Fruit fly (Drosophila melanogaster) whole organism, embryonic: ENCODE measurements around the gene Lcp65Ag3.

Experiments used
- Bdp1 ChIP-seq: fragments of 200-800 bp; sonication (Bioruptor generic); optimal IDR thresholded peaks from 3 replicates; lab custom pipeline; 2016; ENCODE audit warnings: missing biosample characterization, missing genetic modification characterization
- Blimp-1 ChIP-seq: fragments of 200-800 bp; sonication (Bioruptor generic); optimal IDR thresholded peaks from 3 replicates; lab custom pipeline; 2018; ENCODE audit warnings: missing biosample characterization, missing genetic modification characterization, mild to moderate bottlenecking, moderate library complexity, missing genetic modification reagents
- CG11456 ChIP-seq: fragments of 200-800 bp; sonication (Bioruptor generic); IDR thresholded peaks from 3 replicates; pipeline ENCODE4 v1.3.6; 2022; ENCODE audit warnings: missing biosample characterization, missing genetic modification characterization
- CG11504 ChIP-seq: fragments of 200-800 bp; sonication (Bioruptor generic); optimal IDR thresholded peaks from 3 replicates; lab custom pipeline; 2019; ENCODE audit warnings: missing biosample characterization, mild to moderate bottlenecking, missing genetic modification characterization, moderate library complexity
- CG12236 ChIP-seq: fragments of 200-800 bp; sonication (Bioruptor generic); optimal IDR thresholded peaks from 2 replicates; lab custom pipeline; 2016; ENCODE audit warnings: missing biosample characterization, missing genetic modification characterization
- CG12769 ChIP-seq: fragments of 200-800 bp; sonication (Bioruptor generic); optimal IDR thresholded peaks from 2 replicates; lab custom pipeline; 2019; ENCODE audit warnings: missing biosample characterization, mild to moderate bottlenecking, missing genetic modification characterization, moderate library complexity
- CG13894 ChIP-seq: fragments of 200-800 bp; sonication (Bioruptor generic); optimal IDR thresholded peaks from 3 replicates; lab custom pipeline; 2018; ENCODE audit warnings: missing biosample characterization, mild to moderate bottlenecking, missing genetic modification characterization, moderate library complexity
- CG14441 ChIP-seq: fragments of 200-800 bp; sonication (Bioruptor generic); IDR thresholded peaks from 2 replicates; pipeline ENCODE4 v1.3.6; 2022; ENCODE audit warnings: missing biosample characterization, missing genetic modification characterization
- CG15696 ChIP-seq: fragments of 200-800 bp; sonication (Bioruptor generic); optimal IDR thresholded peaks from 2 replicates; lab custom pipeline; 2019; ENCODE audit warnings: missing biosample characterization, mild to moderate bottlenecking, missing genetic modification characterization, moderate library complexity
- CG1647 ChIP-seq: fragments of 200-800 bp; sonication (Bioruptor generic); optimal IDR thresholded peaks from 3 replicates; lab custom pipeline; 2016; ENCODE audit warnings: missing biosample characterization, missing genetic modification characterization
- CG30020 ChIP-seq: fragments of 200-800 bp; optimal IDR thresholded peaks from 2 replicates; lab custom pipeline; 2019; ENCODE audit warnings: missing biosample characterization, mild to moderate bottlenecking, missing genetic modification characterization, moderate library complexity
- CG4730 ChIP-seq: fragments of 200-800 bp; sonication (Bioruptor generic); IDR thresholded peaks from 2 replicates; pipeline ENCODE4 v1.3.6; 2022; ENCODE audit warnings: missing biosample characterization, missing genetic modification characterization
- CG4854 ChIP-seq: fragments of 200-800 bp; sonication (Bioruptor generic); optimal IDR thresholded peaks from 2 replicates; lab custom pipeline; 2016; ENCODE audit warnings: missing biosample characterization, missing genetic modification characterization, inconsistent platforms
- CG9932 ChIP-seq: fragments of 200-800 bp; sonication (Bioruptor generic); IDR thresholded peaks from 2 replicates; pipeline ENCODE4 v1.3.6; 2022; ENCODE audit warnings: missing biosample characterization, missing genetic modification characterization
- CHES-1-like ChIP-seq: fragments of 200-800 bp; sonication (Bioruptor generic); optimal IDR thresholded peaks from 2 replicates; lab custom pipeline; 2016; ENCODE audit warnings: missing biosample characterization, missing genetic modification characterization
- Ets65A ChIP-seq: fragments of 200-800 bp; sonication (Bioruptor generic); peaks from one replicate; lab custom pipeline; 2016; ENCODE audit warnings: missing biosample characterization, missing genetic modification characterization
- Hr51 ChIP-seq, 2 experiments: fragments of 200-800 bp; sonication (Bioruptor generic); optimal IDR thresholded peaks; 2 replicates in 1 of 2; 3 replicates in 1 of 2; lab custom pipeline; 2016 to 2018; ENCODE audit warnings: missing biosample characterization in 2 of 2, missing genetic modification characterization in 2 of 2, mild to moderate bottlenecking in 1 of 2, moderate library complexity in 1 of 2
- Myb ChIP-seq: fragments of 200-800 bp; sonication (Bioruptor generic); optimal IDR thresholded peaks from 2 replicates; lab custom pipeline; 2016; ENCODE audit warnings: missing biosample characterization, missing genetic modification characterization
- Pdp1 ChIP-seq, 2 experiments: fragments of 200-800 bp; sonication (Bioruptor generic); optimal IDR thresholded peaks; 3 replicates each; lab custom pipeline; 2016; ENCODE audit warnings: missing biosample characterization in 2 of 2, missing genetic modification characterization in 2 of 2, mild to moderate bottlenecking in 1 of 2, moderate library complexity in 1 of 2
- Rx ChIP-seq: fragments of 200-800 bp; sonication (Bioruptor generic); IDR thresholded peaks from 2 replicates; pipeline ENCODE4 v1.3.6; 2022; ENCODE audit warnings: missing biosample characterization, missing genetic modification characterization
- Stat92E ChIP-seq, 3 experiments: fragments of >200 bp in 2 of 3; fragments of 200-800 bp in 1 of 3; sonication (Bioruptor generic) in 1 of 3; optimal IDR thresholded peaks; 2 replicates each; lab custom pipeline; 2017 to 2019; ENCODE audit warnings: missing biosample characterization in 3 of 3, missing genetic modification characterization in 3 of 3, mild to moderate bottlenecking in 1 of 3, moderate library complexity in 1 of 3
- abd-A ChIP-seq: fragments of 200-800 bp; sonication (Bioruptor generic); optimal IDR thresholded peaks from 3 replicates; lab custom pipeline; 2019; ENCODE audit warnings: missing biosample characterization, mild to moderate bottlenecking, missing genetic modification characterization, moderate library complexity
- al ChIP-seq: fragments of 200-800 bp; sonication (Bioruptor generic); IDR thresholded peaks from 2 replicates; pipeline ENCODE4 v1.3.6; 2022; ENCODE audit warnings: missing biosample characterization, missing genetic modification characterization
- ap ChIP-seq: fragments of 200-800 bp; sonication (Bioruptor generic); IDR thresholded peaks from 2 replicates; pipeline ENCODE4 v1.3.6; 2022; ENCODE audit warnings: missing biosample characterization, missing genetic modification characterization
- chinmo ChIP-seq: fragments of 200-800 bp; sonication (Bioruptor generic); IDR thresholded peaks from 4 replicates; pipeline ENCODE4 v1.3.6; 2022; ENCODE audit warnings: missing biosample characterization, missing genetic modification characterization; ENCODE audit not compliant: partially characterized antibody
- crc ChIP-seq: fragments of 200-800 bp; sonication (Bioruptor generic); optimal IDR thresholded peaks from 2 replicates; lab custom pipeline; 2016; ENCODE audit warnings: missing biosample characterization, missing genetic modification characterization
- cwo ChIP-seq: fragments of 200-800 bp; sonication (Bioruptor generic); optimal IDR thresholded peaks from 3 replicates; lab custom pipeline; 2017; ENCODE audit warnings: missing biosample characterization, missing genetic modification characterization, mild to moderate bottlenecking, moderate library complexity, missing genetic modification reagents
- disco-r ChIP-seq: fragments of 200-800 bp; sonication (Bioruptor generic); optimal IDR thresholded peaks from 2 replicates; lab custom pipeline; 2016; ENCODE audit warnings: missing biosample characterization, missing genetic modification characterization
- dmrt99B ChIP-seq: fragments of 200-800 bp; sonication (Bioruptor generic); optimal IDR thresholded peaks from 2 replicates; lab custom pipeline; 2018; ENCODE audit warnings: missing biosample characterization, mild to moderate bottlenecking, missing genetic modification characterization, moderate library complexity
- dysf ChIP-seq: fragments of 200-800 bp; sonication (Bioruptor generic); IDR thresholded peaks from 3 replicates; pipeline ENCODE4 v1.3.6; 2022; ENCODE audit warnings: missing biosample characterization, missing genetic modification characterization
- fu2 ChIP-seq: fragments of 200-800 bp; sonication (Bioruptor generic); optimal IDR thresholded peaks from 2 replicates; lab custom pipeline; 2016; ENCODE audit warnings: missing biosample characterization, missing genetic modification characterization
- lov ChIP-seq, 2 experiments: fragments of 200-800 bp in 1 of 2; fragments of >200 bp in 1 of 2; sonication (Bioruptor generic) in 1 of 2; IDR thresholded peaks in 1 of 2; optimal IDR thresholded peaks in 1 of 2; 2 replicates in 1 of 2; 3 replicates in 1 of 2; pipeline versions ENCODE4 v1.3.6 to Lab custom; 2017 to 2022; ENCODE audit warnings: missing biosample characterization in 1 of 2, missing genetic modification characterization in 1 of 2
- maf-S ChIP-seq: fragments of 200-800 bp; sonication (Bioruptor generic); optimal IDR thresholded peaks from 2 replicates; lab custom pipeline; 2016; ENCODE audit warnings: missing biosample characterization, missing genetic modification characterization
- odd ChIP-seq: fragments of 200-800 bp; sonication (Bioruptor generic); optimal IDR thresholded peaks from 2 replicates; lab custom pipeline; 2017; ENCODE audit warnings: missing biosample characterization, mild to moderate bottlenecking, missing genetic modification characterization
- pros ChIP-seq: fragments of 200-800 bp; sonication (Bioruptor generic); optimal IDR thresholded peaks from 3 replicates; lab custom pipeline; 2019; ENCODE audit warnings: missing biosample characterization, mild to moderate bottlenecking, missing genetic modification characterization, moderate library complexity
- row ChIP-seq: fragments of 200-800 bp; sonication (Bioruptor generic); IDR thresholded peaks from 3 replicates; pipeline ENCODE4 v1.3.6; 2022; ENCODE audit warnings: missing biosample characterization, missing genetic modification characterization
- sd ChIP-seq: fragments of 200-800 bp; sonication (Bioruptor generic); optimal IDR thresholded peaks from 3 replicates; lab custom pipeline; 2018; ENCODE audit warnings: missing biosample characterization, mild to moderate bottlenecking, missing genetic modification characterization, moderate library complexity
- sens ChIP-seq: fragments of 200-800 bp; sonication (Bioruptor generic); peaks from one replicate; lab custom pipeline; 2016; ENCODE audit warnings: missing biosample characterization, missing genetic modification characterization
- shn ChIP-seq: fragments of 200-800 bp; sonication (Bioruptor generic); optimal IDR thresholded peaks from 3 replicates; lab custom pipeline; 2016; ENCODE audit warnings: missing biosample characterization, missing genetic modification characterization
- sim ChIP-seq: fragments of 200-800 bp; sonication (Bioruptor generic); IDR thresholded peaks from 2 replicates; pipeline ENCODE4 v1.3.6; 2022; ENCODE audit warnings: missing biosample characterization, missing genetic modification characterization
- slbo ChIP-seq: fragments of 200-800 bp; sonication (Bioruptor generic); IDR thresholded peaks from 2 replicates; pipeline ENCODE4 v1.3.6; 2022; ENCODE audit warnings: missing biosample characterization, missing genetic modification characterization
- slp2 ChIP-seq: fragments of 200-800 bp; sonication (Bioruptor generic); optimal IDR thresholded peaks from 2 replicates; lab custom pipeline; 2016; ENCODE audit warnings: missing biosample characterization, missing genetic modification characterization
- unpg ChIP-seq: fragments of 200-800 bp; sonication (Bioruptor generic); optimal IDR thresholded peaks from 3 replicates; lab custom pipeline; 2018; ENCODE audit warnings: missing biosample characterization, mild to moderate bottlenecking, missing genetic modification characterization, moderate library complexity
- vvl ChIP-seq: fragments of 200-800 bp; sonication (Bioruptor generic); IDR thresholded peaks from 2 replicates; pipeline ENCODE4 v1.3.6; 2022; ENCODE audit warnings: missing biosample characterization, missing genetic modification characterization
- z ChIP-seq: fragments of 200-800 bp; sonication (Bioruptor generic); IDR thresholded peaks from 3 replicates; pipeline ENCODE4 v1.3.6; 2022; ENCODE audit warnings: missing biosample characterization, missing genetic modification characterization

Gene Lcp65Ag3

DNA sequence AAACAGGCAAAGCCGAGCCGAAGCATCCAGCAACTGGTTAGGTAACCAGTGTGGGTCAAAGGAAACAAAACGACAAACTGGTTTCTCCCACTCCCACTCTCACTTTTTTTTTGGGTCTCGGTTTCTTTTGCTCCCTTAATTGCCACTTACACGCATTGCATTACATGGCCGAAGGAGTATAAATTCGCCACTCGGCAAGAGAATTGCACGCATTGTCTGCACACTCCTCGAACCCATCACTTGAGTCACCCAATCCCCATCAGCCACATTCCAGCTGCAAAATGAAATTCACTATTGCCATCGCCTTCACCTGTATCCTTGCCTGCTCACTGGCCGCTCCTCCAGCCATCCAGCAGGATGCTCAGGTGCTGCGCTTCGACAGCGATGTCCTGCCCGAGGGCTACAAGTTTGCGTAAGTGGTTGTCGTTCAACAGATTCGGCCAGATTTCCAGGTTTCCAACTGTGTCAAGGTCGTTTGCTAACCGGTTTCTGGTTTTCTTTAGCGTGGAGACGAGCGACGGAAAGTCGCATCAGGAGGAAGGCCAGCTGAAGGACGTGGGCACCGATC is 12.5 kb upstream of the Lcp65Ag3 start, which contains the start of gene Lcp65Ad:
Gene Lcp65Ad, plus strand, starts transcription at position 208 of the 568 bp plus-strand sequence.
- TF ChIP-seq Ets65A (GFP tag; lab: Kevin White, UChicago): peak; percentile 85
- TF ChIP-seq CG15696 (tag; lab: Kevin White, UChicago): no peak
- no peak for TF ChIP-seq Myb (GFP tag; lab: Kevin White, UChicago)
- TF ChIP-seq crc (GFP tag; lab: Kevin White, UChicago): no peak
- no peak for TF ChIP-seq Rx (GFP tag; lab: Robert Waterston, UW)
- peak; percentile 25 for TF ChIP-seq Blimp-1
- TF ChIP-seq CHES-1-like (GFP tag; lab: Kevin White, UChicago): no peak

- no peak for TF ChIP-seq slp2
- TF ChIP-seq unpg: no peak
- no peak for TF ChIP-seq odd (GFP tag; lab: Kevin White, UChicago)
- TF ChIP-seq Bdp1 (GFP tag; lab: Kevin White, UChicago): no peak
- no peak for TF ChIP-seq CG11456 (GFP tag; lab: Robert Waterston, UW)
- TF ChIP-seq CG1647: no peak
- no peak for TF ChIP-seq CG30020 (tag; lab: Kevin White, UChicago)
- TF ChIP-seq CG4730 (GFP tag; lab: Robert Waterston, UW): no peak
- TF ChIP-seq disco-r (GFP tag; lab: Kevin White, UChicago): no peak
- no peak for TF ChIP-seq ap
- no peak for TF ChIP-seq al (GFP tag; lab: Robert Waterston, UW)
Measured at dm6 chr3L:6142313-6142712, 11.5 kb upstream of the Lcp65Ag3 start, which contains the start of gene Cpr65Aw. Cpr65Aw (minus strand) TSS chr3L:6142413.

DNA sequence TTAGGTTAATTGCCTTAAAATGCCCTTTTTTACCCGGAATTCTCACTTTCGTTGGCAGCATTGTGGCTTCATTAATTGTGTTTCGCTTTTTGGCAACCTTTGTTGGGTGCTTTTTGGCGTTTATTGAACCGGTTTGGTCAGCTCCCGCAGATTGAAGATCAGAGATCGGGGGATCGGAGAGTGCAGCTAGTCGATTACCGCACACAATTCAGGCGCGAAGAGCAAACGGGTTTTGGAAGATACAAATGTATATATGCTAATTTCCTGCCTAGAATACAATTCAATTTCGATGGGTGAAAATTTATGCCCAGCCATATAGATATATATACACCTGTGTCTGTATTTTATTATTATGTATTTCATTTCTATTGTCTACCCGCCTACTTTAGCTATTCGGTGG is 10.7 kb upstream of the Lcp65Ag3 start:
- TF ChIP-seq CG4854 (GFP tag; lab: Kevin White, UChicago): no peak
- TF ChIP-seq cwo (GFP tag; lab: Kevin White, UChicago): peak; percentile 52
- TF ChIP-seq Blimp-1: peak; percentile 17
- TF ChIP-seq CG12769: peak; percentile 64
- TF ChIP-seq Pdp1 (GFP tag; optimal IDR thresholded peaks at IDR 0.05; lab: Kevin White, UChicago): peak in 1 of 2 experiments; percentile 65
- peak; percentile 90 for TF ChIP-seq chinmo (GFP tag; lab: Robert Waterston, UW)
- no peak for TF ChIP-seq CG12236 (GFP tag; lab: Kevin White, UChicago)
- no peak for TF ChIP-seq maf-S (GFP tag; lab: Kevin White, UChicago)
- TF ChIP-seq shn (GFP tag; lab: Kevin White, UChicago): no peak
- TF ChIP-seq abd-A (tag; lab: Kevin White, UChicago): peak; percentile 81
- TF ChIP-seq sd: peak; percentile 35
- TF ChIP-seq z: no peak
- TF ChIP-seq vvl: peak; percentile 70; the same call in 1 of the 2 replicates
- TF ChIP-seq sens (GFP tag; lab: Kevin White, UChicago): peak; percentile 28
- TF ChIP-seq CG13894 (tag; lab: Kevin White, UChicago): peak; percentile 78

- TF ChIP-seq slbo (GFP tag; lab: Robert Waterston, UW): 0 out of 2 replicates have a peak, but pooled peaks have one; percentile 10
- TF ChIP-seq Hr51 (GFP tag; optimal IDR thresholded peaks at IDR 0.05; lab: Kevin White, UChicago): peak in 1 of 2 experiments; percentile 47
- peak; percentile 39; the same call in 1 of the 2 replicates for TF ChIP-seq CG9932 (GFP tag; lab: Robert Waterston, UW)
- peak; percentile 18 for TF ChIP-seq dmrt99B
- TF ChIP-seq CG14441: peak; percentile 24; the same call in 1 of the 2 replicates
- 0 out of 3 replicates have a peak, but pooled peaks have one; percentile 22 for TF ChIP-seq row
- TF ChIP-seq dysf: peak; percentile 45; the same call in 1 of the 3 replicates
- TF ChIP-seq Ets65A (GFP tag; lab: Kevin White, UChicago): peak; percentile 7
- TF ChIP-seq pros: peak; percentile 19
- TF ChIP-seq lov (optimal IDR thresholded peaks at IDR 0.05; lab: Kevin White, UChicago): no peak
- TF ChIP-seq lov (GFP tag; IDR thresholded peaks at IDR 0.05; lab: Robert Waterston, UW): no peak
- peak; percentile 27 for TF ChIP-seq CG11504 (tag; lab: Kevin White, UChicago)
- no peak for TF ChIP-seq sim (GFP tag; lab: Robert Waterston, UW)
- no peak for TF ChIP-seq fu2 (GFP tag; lab: Kevin White, UChicago)
- no peak for TF ChIP-seq Stat92E (GFP tag; optimal IDR thresholded peaks at IDR 0.05; lab: Kevin White, UChicago)
Measured at dm6 chr3L:6140771-6141472, 10.1 kb upstream of the Lcp65Ag3 start.
